Worm (Caenorhabditis elegans): ENCODE data around the gene srx-118.

The srx-118 gene

ce11 chrII:12488810-12489209 lies 36.8 kb upstream of the srx-118 start:
- TF ChIP-seq peb-1 (tag; optimal IDR thresholded peaks at IDR 0.05) (no peak), Y55F3AM.14 (GFP tag; optimal IDR thresholded peaks at IDR 0.05) (no peak), C34F6.9 (tag; optimal IDR thresholded peaks at IDR 0.05) (no peak), nhr-12 (tag; optimal IDR thresholded peaks at IDR 0.05) (no peak), elt-1 (tag; optimal IDR thresholded peaks at IDR 0.05) (no peak), gmeb-1 (tag; optimal IDR thresholded peaks at IDR 0.05) (no peak), nhr-77 (tag; optimal IDR thresholded peaks at IDR 0.05) (no peak), elt-3 (tag; optimal IDR thresholded peaks at IDR 0.05) (no peak), lin-11 (tag; optimal IDR thresholded peaks at IDR 0.05) (no peak), nhr-237 (tag; optimal IDR thresholded peaks at IDR 0.05) (no peak), sma-9 (GFP tag; optimal IDR thresholded peaks at IDR 0.05) (no peak), sma-9 (tag; optimal IDR thresholded peaks at IDR 0.05) (no peak), unc-62 (GFP tag; optimal IDR thresholded peaks at IDR 0.05) (no peak), nhr-21 (tag; optimal IDR thresholded peaks at IDR 0.05) (no peak), nhr-6 (tag; optimal IDR thresholded peaks at IDR 0.05) (no peak), mab-5 (tag; optimal IDR thresholded peaks at IDR 0.05) (no peak), ztf-11 (tag; optimal IDR thresholded peaks at IDR 0.05) (no peak), mdl-1 (tag; optimal IDR thresholded peaks at IDR 0.05) (no peak), R02D3.7 (tag; optimal IDR thresholded peaks at IDR 0.05) (no peak)

ce11 chrII:12489903-12490302 lies 35.7 kb upstream of the srx-118 start, which contains the start of gene T21B4.15:
Gene T21B4.15, plus strand, starts transcription at chrII:12490203.
- no peak for TF ChIP-seq nhr-21 (tag; optimal IDR thresholded peaks at IDR 0.05)
- no peak for TF ChIP-seq crh-2 (tag; optimal IDR thresholded peaks at IDR 0.05)
- no peak for TF ChIP-seq gmeb-1 (tag; optimal IDR thresholded peaks at IDR 0.05)
- TF ChIP-seq unc-39 (tag; optimal IDR thresholded peaks at IDR 0.05) = no peak
- no peak for TF ChIP-seq fos-1 (tag; optimal IDR thresholded peaks at IDR 0.05)

ce11 chrII:12491936-12492335 lies 33.7 kb upstream of the srx-118 start, which contains the start of gene srz-6:
Gene srz-6, plus strand, starts transcription at chrII:12492236.
- TF ChIP-seq egl-27 (tag; optimal IDR thresholded peaks at IDR 0.05) (no peak), alr-1 (tag; optimal IDR thresholded peaks at IDR 0.05) (no peak), R02D3.7 (tag; optimal IDR thresholded peaks at IDR 0.05) (no peak), nhr-6 (tag; optimal IDR thresholded peaks at IDR 0.05) (no peak), unc-39 (tag; optimal IDR thresholded peaks at IDR 0.05) (no peak), nhr-77 (tag; optimal IDR thresholded peaks at IDR 0.05) (no peak), lin-39 (tag; optimal IDR thresholded peaks at IDR 0.05) (no peak), aly-2 (tag; optimal IDR thresholded peaks at IDR 0.05) (no peak), nhr-23 (tag; optimal IDR thresholded peaks at IDR 0.05) (no peak), sma-3 (GFP tag; optimal IDR thresholded peaks at IDR 0.05) (no peak), skn-1 (tag; optimal IDR thresholded peaks at IDR 0.05) (no peak), Y55F3AM.14 (GFP tag; optimal IDR thresholded peaks at IDR 0.05) (no peak), lin-13 (GFP tag; optimal IDR thresholded peaks at IDR 0.05) (no peak), unc-62 (GFP tag; optimal IDR thresholded peaks at IDR 0.05) (no peak), crh-2 (tag; optimal IDR thresholded peaks at IDR 0.05) (no peak)

ce11 chrII:12494067-12494477 lies 31.6 kb upstream of the srx-118 start:
- no peak for TF ChIP-seq lin-39 (tag; optimal IDR thresholded peaks at IDR 0.05)
- no peak for TF ChIP-seq sma-9 (GFP tag; optimal IDR thresholded peaks at IDR 0.05)
- no peak for TF ChIP-seq sma-9 (tag; optimal IDR thresholded peaks at IDR 0.05)
- no peak for TF ChIP-seq R02D3.7 (tag; optimal IDR thresholded peaks at IDR 0.05)
- TF ChIP-seq dmd-4 (tag; optimal IDR thresholded peaks at IDR 0.05) = no peak
- TF ChIP-seq ztf-11 (tag; optimal IDR thresholded peaks at IDR 0.05) = no peak
- TF ChIP-seq ztf-4 (tag; optimal IDR thresholded peaks at IDR 0.05) = no peak
- TF ChIP-seq sem-4 (tag; optimal IDR thresholded peaks at IDR 0.05) = no peak
- no peak for TF ChIP-seq C34F6.9 (tag; optimal IDR thresholded peaks at IDR 0.05)
- TF ChIP-seq nhr-21 (tag; optimal IDR thresholded peaks at IDR 0.05) = no peak
- no peak for TF ChIP-seq nhr-129 (tag; optimal IDR thresholded peaks at IDR 0.05)
- no peak for TF ChIP-seq ceh-82 (tag; optimal IDR thresholded peaks at IDR 0.05)

ce11 chrII:12494556-12495131 lies 31.0 kb upstream of the srx-118 start, which contains the start of gene col-85:
Gene col-85, minus strand, starts transcription at chrII:12495095.
- TF ChIP-seq crh-2 (tag; optimal IDR thresholded peaks at IDR 0.05) = peak; percentile 60
- no peak for TF ChIP-seq nhr-23 (tag; optimal IDR thresholded peaks at IDR 0.05)
- no peak for TF ChIP-seq peb-1 (tag; optimal IDR thresholded peaks at IDR 0.05)
- TF ChIP-seq elt-1 (tag; optimal IDR thresholded peaks at IDR 0.05) = no peak
- no peak for TF ChIP-seq nhr-10 (tag; optimal IDR thresholded peaks at IDR 0.05)
- TF ChIP-seq mbf-1 (tag; optimal IDR thresholded peaks at IDR 0.05) = no peak
- TF ChIP-seq nhr-129 (tag; optimal IDR thresholded peaks at IDR 0.05) = peak; percentile 75
- TF ChIP-seq ztf-1 (GFP tag; conservative IDR thresholded peaks at IDR 0.05) = no peak
- TF ChIP-seq ceh-16 (tag; optimal IDR thresholded peaks at IDR 0.05) = no peak
- peak; percentile 47 for TF ChIP-seq nhr-6 (tag; optimal IDR thresholded peaks at IDR 0.05)
- peak; percentile 92 for TF ChIP-seq snpc-4 (tag; optimal IDR thresholded peaks at IDR 0.05)
- TF ChIP-seq unc-55 (GFP tag; optimal IDR thresholded peaks at IDR 0.05) = peak; percentile 71
- TF ChIP-seq dmd-4 (tag; optimal IDR thresholded peaks at IDR 0.05) = no peak
- peak; percentile 85 for TF ChIP-seq sma-9 (GFP tag; optimal IDR thresholded peaks at IDR 0.05)
- no peak for TF ChIP-seq sma-9 (tag; optimal IDR thresholded peaks at IDR 0.05)
- no peak for TF ChIP-seq zag-1 (tag; optimal IDR thresholded peaks at IDR 0.05)
- TF ChIP-seq sem-4 (tag; optimal IDR thresholded peaks at IDR 0.05) = peak; percentile 46
- TF ChIP-seq lsy-2 (tag; optimal IDR thresholded peaks at IDR 0.05) = peak; percentile 68 to 70
- TF ChIP-seq fos-1 (tag; optimal IDR thresholded peaks at IDR 0.05) = peak; percentile 49
- peak; percentile 60 for TF ChIP-seq nhr-21 (tag; optimal IDR thresholded peaks at IDR 0.05)
- TF ChIP-seq gmeb-1 (tag; optimal IDR thresholded peaks at IDR 0.05) = peak; percentile 69
- no peak for TF ChIP-seq R02D3.7 (tag; optimal IDR thresholded peaks at IDR 0.05)
- TF ChIP-seq egl-27 (tag; optimal IDR thresholded peaks at IDR 0.05) = peak; percentile 53
- TF ChIP-seq C34F6.9 (tag; optimal IDR thresholded peaks at IDR 0.05) = peak; percentile 56
- TF ChIP-seq Y55F3AM.14 (GFP tag; optimal IDR thresholded peaks at IDR 0.05) = peak; percentile 54
- no peak for TF ChIP-seq lin-13 (GFP tag; optimal IDR thresholded peaks at IDR 0.05)

Measured in whole organism, L2 larva.